Worm (Caenorhabditis elegans) whole organism, young adult: ENCODE measurements around the gene T13H5.1.

Experiments
- B0261.1 ChIP-seq: sonication (generic microtip); optimal IDR thresholded peaks from 2 replicates; lab custom pipeline; 2016; ENCODE audit warnings: mild to moderate bottlenecking, missing genetic modification characterization, moderate library complexity, missing compliant biosample characterization
- B0336.3 ChIP-seq: fragments of 200-800 bp; sonication (Bioruptor generic); IDR thresholded peaks from 2 replicates; pipeline ENCODE4 v1.3.6; 2022; ENCODE audit warnings: missing genetic modification characterization, missing compliant biosample characterization
- C17E4.6 ChIP-seq: fragments of 200-800 bp; sonication (Bioruptor generic); IDR thresholded peaks from 2 replicates; pipeline ENCODE4 v1.3.6; 2022; ENCODE audit warnings: missing genetic modification reagents, missing genetic modification characterization, missing compliant biosample characterization
- D2030.7 ChIP-seq: fragments of 200-800 bp; sonication (Bioruptor generic); IDR thresholded peaks from 2 replicates; pipeline ENCODE4 v1.3.6; 2022; ENCODE audit warnings: missing genetic modification reagents, missing genetic modification characterization, missing compliant biosample characterization
- F22D6.2 ChIP-seq: sonication (generic microtip); optimal IDR thresholded peaks from 2 replicates; lab custom pipeline; 2016; ENCODE audit warnings: mild to moderate bottlenecking, missing genetic modification characterization, missing compliant biosample characterization
- F23B12.7 ChIP-seq: sonication (generic microtip); optimal IDR thresholded peaks from 2 replicates; lab custom pipeline; 2017; ENCODE audit warnings: missing genetic modification characterization, mild to moderate bottlenecking, missing compliant biosample characterization, antibody characterized with exemption, moderate library complexity; ENCODE audit not compliant: insufficient read depth
- F39B2.1 ChIP-seq: fragments of 200-800 bp; sonication (Bioruptor generic); IDR thresholded peaks from 2 replicates; pipeline ENCODE4 v1.3.6; 2022; ENCODE audit warnings: missing genetic modification reagents, missing genetic modification characterization, missing compliant biosample characterization
- K11D2.4 ChIP-seq: fragments of 200-800 bp; sonication (Bioruptor generic); IDR thresholded peaks from 2 replicates; pipeline ENCODE4 v1.3.6; 2022; ENCODE audit warnings: missing genetic modification reagents, missing genetic modification characterization, missing compliant biosample characterization
- K12H6.12 ChIP-seq: fragments of 200-800 bp; sonication (Bioruptor generic); optimal IDR thresholded peaks from 2 replicates; lab custom pipeline; 2018; ENCODE audit warnings: mild to moderate bottlenecking, missing genetic modification characterization, missing compliant biosample characterization
- Y53G8AR.9 ChIP-seq: fragments of 200-800 bp; sonication (Bioruptor generic); conservative IDR thresholded peaks from 2 replicates; pipeline ENCODE4 v1.3.6; 2022; ENCODE audit warnings: missing genetic modification reagents, missing genetic modification characterization, missing compliant biosample characterization
- Y56A3A.18 ChIP-seq: fragments of 200-800 bp; sonication (Bioruptor generic); IDR thresholded peaks from 2 replicates; pipeline ENCODE4 v1.3.6; 2022; ENCODE audit warnings: missing genetic modification reagents, missing genetic modification characterization, missing compliant biosample characterization
- Y95B8A.8 ChIP-seq: fragments of 200-800 bp; sonication (Bioruptor generic); IDR thresholded peaks from 2 replicates; pipeline ENCODE4 v1.3.6; 2022; ENCODE audit warnings: missing genetic modification reagents, missing genetic modification characterization, missing compliant biosample characterization
- akir-1 ChIP-seq: fragments of 200-800 bp; sonication (Bioruptor generic); optimal IDR thresholded peaks from 2 replicates; lab custom pipeline; 2018; ENCODE audit warnings: mild to moderate bottlenecking, missing genetic modification characterization, moderate library complexity, missing compliant biosample characterization
- ama-1 ChIP-seq, 3 experiments: fragments of 150-350 bp in 1 of 3; sonication (generic microtip) in 2 of 3; optimal IDR thresholded peaks; 2 replicates each; lab custom pipeline; 2014 to 2018; ENCODE audit warnings: missing biosample characterization in 2 of 3, missing genetic modification characterization in 2 of 3, missing genetic modification reagents in 2 of 3
- aptf-3 ChIP-seq: fragments of 200-800 bp; sonication (Bioruptor generic); IDR thresholded peaks from 2 replicates; pipeline ENCODE4 v1.3.6; 2022; ENCODE audit warnings: missing genetic modification characterization, missing compliant biosample characterization
- ccch-3 ChIP-seq: fragments of 200-800 bp; sonication (Bioruptor generic); optimal IDR thresholded peaks from 2 replicates; lab custom pipeline; 2018; ENCODE audit warnings: mild to moderate bottlenecking, missing genetic modification characterization, missing compliant biosample characterization
- cebp-1 ChIP-seq, 2 experiments: fragments of 200-800 bp in 1 of 2; sonication (Bioruptor generic) in 1 of 2; sonication (generic microtip) in 1 of 2; IDR thresholded peaks in 1 of 2; optimal IDR thresholded peaks in 1 of 2; 2 replicates each; pipeline versions ENCODE4 v1.3.6 to Lab custom; 2017 to 2022; ENCODE audit warnings: missing compliant biosample characterization in 2 of 2, missing genetic modification characterization in 2 of 2, mild to moderate bottlenecking in 1 of 2, missing genetic modification reagents in 1 of 2, moderate library complexity in 1 of 2
- ceh-40 ChIP-seq: fragments of 200-800 bp; sonication (Bioruptor generic); IDR thresholded peaks from 2 replicates; pipeline ENCODE4 v1.3.6; 2022; ENCODE audit warnings: missing genetic modification characterization, missing compliant biosample characterization
- chd-7 ChIP-seq: sonication (generic microtip); optimal IDR thresholded peaks from 2 replicates; lab custom pipeline; 2016; ENCODE audit warnings: mild to moderate bottlenecking, missing genetic modification characterization, moderate library complexity, missing compliant biosample characterization
- dpff-1 ChIP-seq: sonication (generic microtip); optimal IDR thresholded peaks from 2 replicates; lab custom pipeline; 2017; ENCODE audit warnings: mild to moderate bottlenecking, missing genetic modification characterization, missing compliant biosample characterization
- egl-44 ChIP-seq: fragments of 200-800 bp; sonication (Bioruptor generic); IDR thresholded peaks from 2 replicates; pipeline ENCODE4 v1.3.6; 2022; ENCODE audit warnings: missing genetic modification reagents, missing genetic modification characterization, missing compliant biosample characterization
- ekl-4 ChIP-seq: fragments of 200-800 bp; sonication (Bioruptor generic); IDR thresholded peaks from 2 replicates; pipeline ENCODE4 v1.3.6; 2022; ENCODE audit warnings: missing genetic modification reagents, missing genetic modification characterization, missing compliant biosample characterization
- gei-17 ChIP-seq: fragments of 200-800 bp; sonication (Bioruptor generic); optimal IDR thresholded peaks from 2 replicates; lab custom pipeline; 2018; ENCODE audit warnings: mild to moderate bottlenecking, missing genetic modification characterization, missing compliant biosample characterization
- hmg-1.2 ChIP-seq: fragments of 200-800 bp; sonication (Bioruptor generic); IDR thresholded peaks from 2 replicates; pipeline ENCODE4 v1.3.6; 2022; ENCODE audit warnings: missing genetic modification reagents, missing genetic modification characterization, missing compliant biosample characterization
- hsf-1 ChIP-seq: fragments of 200-800 bp; sonication (Bioruptor generic); IDR thresholded peaks from 2 replicates; pipeline ENCODE4 v1.3.6; 2022; ENCODE audit warnings: missing genetic modification reagents, missing genetic modification characterization, missing compliant biosample characterization
- let-526 ChIP-seq: fragments of 200-800 bp; sonication (Bioruptor generic); IDR thresholded peaks from 2 replicates; pipeline ENCODE4 v1.3.6; 2022; ENCODE audit warnings: missing genetic modification reagents, missing genetic modification characterization, missing compliant biosample characterization
- lin-26 ChIP-seq: fragments of 200-800 bp; sonication (Bioruptor generic); IDR thresholded peaks from 2 replicates; pipeline ENCODE4 v1.3.6; 2022; ENCODE audit warnings: missing genetic modification reagents, missing genetic modification characterization, missing compliant biosample characterization
- lsl-1 ChIP-seq: fragments of 200-800 bp; sonication (Bioruptor generic); optimal IDR thresholded peaks from 2 replicates; lab custom pipeline; 2018; ENCODE audit warnings: mild to moderate bottlenecking, missing genetic modification characterization, moderate library complexity, missing compliant biosample characterization
- mel-28 ChIP-seq: sonication (generic microtip); optimal IDR thresholded peaks from 2 replicates; lab custom pipeline; 2016; ENCODE audit warnings: borderline replicate concordance, mild to moderate bottlenecking, missing genetic modification characterization, missing compliant biosample characterization
- nfya-1 ChIP-seq: sonication (generic microtip); optimal IDR thresholded peaks from 2 replicates; lab custom pipeline; 2017; ENCODE audit warnings: antibody characterized with exemption, missing compliant biosample characterization, missing genetic modification characterization, borderline replicate concordance; ENCODE audit not compliant: insufficient read depth
- nhr-80 ChIP-seq: sonication (generic microtip); optimal IDR thresholded peaks from 2 replicates; lab custom pipeline; 2016; ENCODE audit warnings: missing genetic modification characterization, missing compliant biosample characterization
- pbrm-1 ChIP-seq: fragments of 200-800 bp; sonication (Bioruptor generic); IDR thresholded peaks from 2 replicates; pipeline ENCODE4 v1.3.6; 2022; ENCODE audit warnings: missing genetic modification reagents, missing genetic modification characterization, missing compliant biosample characterization
- repo-1 ChIP-seq: sonication (generic microtip); optimal IDR thresholded peaks from 2 replicates; lab custom pipeline; 2017; ENCODE audit warnings: mild to moderate bottlenecking, missing genetic modification characterization, missing compliant biosample characterization
- sea-2 ChIP-seq: fragments of 200-800 bp; sonication (Bioruptor generic); IDR thresholded peaks from 2 replicates; pipeline ENCODE4 v1.3.6; 2022; ENCODE audit warnings: missing genetic modification characterization, missing compliant biosample characterization
- snpc-3.4 ChIP-seq: sonication (generic microtip); optimal IDR thresholded peaks from 2 replicates; lab custom pipeline; 2017; ENCODE audit warnings: missing genetic modification characterization, mild to moderate bottlenecking, missing compliant biosample characterization, antibody characterized with exemption, moderate library complexity, missing genotype, missing genetic modification reagents
- tbp1 ChIP-seq: fragments of 200-800 bp; sonication (Bioruptor generic); optimal IDR thresholded peaks from 2 replicates; lab custom pipeline; 2018; ENCODE audit warnings: mild to moderate bottlenecking, missing genetic modification characterization, missing compliant biosample characterization
- tbx-9 ChIP-seq: sonication (generic microtip); optimal IDR thresholded peaks from 2 replicates; lab custom pipeline; 2016; ENCODE audit warnings: borderline replicate concordance, missing genetic modification characterization, inconsistent platforms, missing compliant biosample characterization
- xnd-1 ChIP-seq: sonication (generic microtip); optimal IDR thresholded peaks from 2 replicates; lab custom pipeline; 2016; ENCODE audit warnings: missing genotype, missing genetic modification reagents, missing genetic modification characterization, missing compliant biosample characterization
- ztf-22 ChIP-seq: fragments of 200-800 bp; sonication (Bioruptor generic); optimal IDR thresholded peaks from 2 replicates; lab custom pipeline; 2018; ENCODE audit warnings: mild to moderate bottlenecking, missing genetic modification characterization, moderate library complexity, missing compliant biosample characterization
- ztf-26 ChIP-seq: sonication (generic microtip); optimal IDR thresholded peaks from 2 replicates; lab custom pipeline; 2017; ENCODE audit warnings: missing genetic modification characterization, missing compliant biosample characterization
- ztf-3 ChIP-seq: fragments of 200-800 bp; sonication (Bioruptor generic); optimal IDR thresholded peaks from 2 replicates; lab custom pipeline; 2018; ENCODE audit warnings: mild to moderate bottlenecking, missing genetic modification characterization, missing compliant biosample characterization

The T13H5.1 gene

DNA sequence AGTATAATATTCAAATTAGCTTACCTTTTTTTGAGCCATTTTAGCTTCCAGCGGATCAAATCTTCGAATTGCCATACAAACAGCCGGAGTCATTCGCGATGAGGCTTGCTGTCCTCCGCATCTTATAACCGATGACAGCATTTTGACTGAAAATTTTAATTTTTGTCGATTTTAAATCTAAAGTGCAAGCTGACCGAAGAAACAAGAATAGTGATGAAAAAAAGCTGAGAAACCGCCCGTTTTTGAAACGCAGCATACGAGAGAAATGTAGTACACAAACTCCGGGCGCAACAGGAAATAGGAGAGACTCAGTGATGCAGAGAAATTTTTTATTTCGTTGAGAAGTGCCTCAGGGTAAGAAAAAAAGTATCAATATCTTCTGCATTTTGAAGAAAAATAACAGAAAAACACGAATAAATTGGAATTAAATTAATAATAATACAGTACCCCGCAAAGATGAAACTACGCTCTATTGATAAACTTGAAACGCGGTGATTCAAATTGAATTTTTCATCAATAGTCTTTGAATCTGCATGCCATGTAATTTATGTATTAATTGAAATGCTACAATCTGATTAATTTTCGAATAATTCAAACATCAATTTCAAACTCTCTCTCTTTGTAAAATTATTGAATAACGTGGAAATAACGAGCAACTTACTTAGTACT lies 25.6 kb downstream of the T13H5.1 start (continued):
- TF ChIP-seq nfya-1 (tag; lab: Kevin White, UChicago): no peak
- no peak for TF ChIP-seq tbx-9 (tag; lab: Kevin White, UChicago)
- no peak for TF ChIP-seq K12H6.12 (tag; lab: Kevin White, UChicago)
- TF ChIP-seq ztf-3 (GFP tag; lab: Kevin White, UChicago): no peak
- no peak for TF ChIP-seq F39B2.1
- TF ChIP-seq akir-1 (GFP tag; lab: Kevin White, UChicago): no peak
- no peak for TF ChIP-seq snpc-3.4 (tag; lab: Kevin White, UChicago)
- peak; percentile 24 for TF ChIP-seq nhr-80 (tag; lab: Kevin White, UChicago)
- TF ChIP-seq C17E4.6 (GFP tag; lab: Robert Waterston, UW): no peak
- TF ChIP-seq aptf-3 (GFP tag; lab: Robert Waterston, UW): no peak
- TF ChIP-seq sea-2: no peak
- no peak for TF ChIP-seq repo-1
- TF ChIP-seq hmg-1.2 (GFP tag; lab: Robert Waterston, UW): peak; percentile 55; the same call in 1 of the 2 replicates
- no peak for TF ChIP-seq ccch-3 (GFP tag; lab: Kevin White, UChicago)
- no peak for TF ChIP-seq egl-44
- no peak for TF ChIP-seq dpff-1
- TF ChIP-seq ztf-26 (tag; lab: Kevin White, UChicago): no peak
- TF ChIP-seq Y95B8A.8 (GFP tag; lab: Robert Waterston, UW): no peak
- TF ChIP-seq D2030.7 (GFP tag; lab: Robert Waterston, UW): no peak
- TF ChIP-seq tbp1 (GFP tag; lab: Kevin White, UChicago): no peak
- TF ChIP-seq xnd-1 (tag; lab: Kevin White, UChicago): no peak
- peak; percentile 35 for TF ChIP-seq lsl-1 (GFP tag; lab: Kevin White, UChicago)
- no peak for TF ChIP-seq Y53G8AR.9 (GFP tag; lab: Robert Waterston, UW)
- TF ChIP-seq ztf-22: no peak
- TF ChIP-seq Y56A3A.18 (GFP tag; lab: Robert Waterston, UW): no peak
- TF ChIP-seq F22D6.2 (tag; lab: Kevin White, UChicago): no peak

DNA sequence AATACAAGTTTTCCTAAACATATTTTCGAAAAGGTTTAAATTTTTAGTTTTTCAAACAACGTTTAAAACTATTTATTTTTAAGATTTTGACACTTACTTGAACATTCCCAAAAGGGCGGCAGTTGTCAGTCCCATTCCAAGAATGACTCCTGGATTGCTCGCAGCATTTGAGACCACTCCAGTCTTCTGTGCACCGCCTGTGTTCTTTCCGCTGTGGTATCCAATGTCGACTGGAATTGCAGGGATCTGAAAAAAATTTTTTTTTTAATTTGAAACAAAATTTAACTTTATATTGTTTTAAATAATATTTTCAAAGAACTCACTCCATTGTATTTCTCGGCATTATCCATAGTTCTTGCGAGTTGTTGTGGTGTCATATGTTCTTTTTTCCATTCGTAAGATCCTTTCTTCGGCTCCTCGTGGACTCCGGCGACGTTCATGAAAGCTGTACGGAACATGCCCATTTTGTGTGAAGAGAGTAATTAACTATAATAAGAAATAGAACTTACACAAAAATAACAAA lies 27.1 kb downstream of the T13H5.1 start, which contains the start of gene M05D6.5:
M05D6.5 (minus strand) TSS at position 473 of the 523 bp plus-strand sequence.
- TF ChIP-seq gei-17 (GFP tag; lab: Kevin White, UChicago): no peak
- 0 out of 2 replicates have a peak, but pooled peaks have one; percentile 13 for TF ChIP-seq Y53G8AR.9 (GFP tag; lab: Robert Waterston, UW)
- TF ChIP-seq lin-26 (GFP tag; lab: Robert Waterston, UW): 0 out of 2 replicates have a peak, but pooled peaks have one; percentile 8
- TF ChIP-seq B0336.3 (GFP tag; lab: Robert Waterston, UW): 0 out of 2 replicates have a peak, but pooled peaks have one; percentile 13
- TF ChIP-seq ceh-40: no peak
- TF ChIP-seq snpc-3.4 (tag; lab: Kevin White, UChicago): no peak
- 0 out of 2 replicates have a peak, but pooled peaks have one; percentile 40 for TF ChIP-seq ekl-4
- peak; percentile 83 for TF ChIP-seq ama-1 (optimal IDR thresholded peaks at IDR 0.05; lab: Kevin White, UChicago)
- TF ChIP-seq ama-1 (GFP tag; optimal IDR thresholded peaks at IDR 0.05; lab: Kevin White, UChicago): no peak

ce11 chrII:8481033-8481708 lies 27.7 kb downstream of the T13H5.1 start:
- TF ChIP-seq mel-28: no peak
- no peak for TF ChIP-seq B0261.1 (tag; lab: Kevin White, UChicago)
- TF ChIP-seq K11D2.4 (GFP tag; lab: Robert Waterston, UW): peak; percentile 12; the same call in 1 of the 2 replicates
- no peak for TF ChIP-seq xnd-1 (tag; lab: Kevin White, UChicago)
- 0 out of 2 replicates have a peak, but pooled peaks have one; percentile 26 for TF ChIP-seq pbrm-1 (GFP tag; lab: Robert Waterston, UW)
- peak; percentile 81 for TF ChIP-seq hsf-1 (GFP tag; lab: Robert Waterston, UW)
- peak; percentile 3 for TF ChIP-seq gei-17 (GFP tag; lab: Kevin White, UChicago)
- 0 out of 2 replicates have a peak, but pooled peaks have one; percentile 6 for TF ChIP-seq let-526 (GFP tag; lab: Robert Waterston, UW)
- peak; percentile 18 for TF ChIP-seq K12H6.12 (tag; lab: Kevin White, UChicago)
- peak; percentile 19 for TF ChIP-seq F23B12.7 (tag; lab: Kevin White, UChicago)
- no peak for TF ChIP-seq hmg-1.2 (GFP tag; lab: Robert Waterston, UW)
- TF ChIP-seq cebp-1 (GFP tag; IDR thresholded peaks at IDR 0.05; lab: Robert Waterston, UW): no peak
- peak; percentile 31 for TF ChIP-seq cebp-1 (tag; optimal IDR thresholded peaks at IDR 0.05; lab: Kevin White, UChicago)
- 0 out of 2 replicates have a peak, but pooled peaks have one; percentile 16 for TF ChIP-seq Y53G8AR.9 (GFP tag; lab: Robert Waterston, UW)
- TF ChIP-seq chd-7: peak; percentile 23
- TF ChIP-seq, all 124 proteins: peak for 10
